Fruit fly (Drosophila melanogaster) whole organism, adult: Measurements from ENCODE around the gene TTLL1A.

Source experiments
- CG11617 ChIP-seq: fragments of 200-800 bp; sonication (Bioruptor generic); optimal IDR thresholded peaks from 2 replicates; lab custom pipeline; 2017; ENCODE audit warnings: mild to moderate bottlenecking, missing biosample characterization, missing genetic modification reagents, missing genetic modification characterization
- CG12768 ChIP-seq: fragments of 200-800 bp; sonication (Bioruptor generic); optimal IDR thresholded peaks from 2 replicates; lab custom pipeline; 2017; ENCODE audit warnings: missing biosample characterization, missing genetic modification characterization, mild to moderate bottlenecking, moderate library complexity, missing genetic modification reagents
- CG14711 ChIP-seq: fragments of 200-800 bp; sonication (Bioruptor generic); optimal IDR thresholded peaks from 2 replicates; lab custom pipeline; 2018; ENCODE audit warnings: missing biosample characterization, mild to moderate bottlenecking, missing genetic modification characterization, moderate library complexity
- CG1620 ChIP-seq: fragments of 200-800 bp; sonication (Bioruptor generic); optimal IDR thresholded peaks from 2 replicates; lab custom pipeline; 2016; ENCODE audit warnings: missing biosample characterization, missing genetic modification characterization
- CG33017 ChIP-seq: fragments of 200-800 bp; sonication (Bioruptor generic); optimal IDR thresholded peaks from 2 replicates; lab custom pipeline; 2018; ENCODE audit warnings: missing biosample characterization, mild to moderate bottlenecking, missing genetic modification characterization, moderate library complexity
- CG5204 ChIP-seq: fragments of 200-800 bp; sonication (Bioruptor generic); optimal IDR thresholded peaks from 2 replicates; lab custom pipeline; 2016; ENCODE audit warnings: missing biosample characterization, missing genetic modification characterization
- CG7045 ChIP-seq: fragments of 200-800 bp; sonication (Bioruptor generic); optimal IDR thresholded peaks from 2 replicates; lab custom pipeline; 2017; ENCODE audit warnings: missing biosample characterization, mild to moderate bottlenecking, missing genetic modification characterization
- CG7101 ChIP-seq: fragments of 200-800 bp; sonication (Bioruptor generic); optimal IDR thresholded peaks from 2 replicates; lab custom pipeline; 2018; ENCODE audit warnings: missing biosample characterization, mild to moderate bottlenecking, missing genetic modification characterization, moderate library complexity
- Clk ChIP-seq: fragments of 200-800 bp; sonication (Bioruptor generic); optimal IDR thresholded peaks from 2 replicates; lab custom pipeline; 2017; ENCODE audit warnings: missing biosample characterization, missing genetic modification characterization
- Crg-1 ChIP-seq: fragments of 200-800 bp; sonication (Bioruptor generic); optimal IDR thresholded peaks from 2 replicates; lab custom pipeline; 2016; ENCODE audit warnings: missing biosample characterization, missing genetic modification characterization
- Hr96 ChIP-seq: fragments of 200-800 bp; sonication (Bioruptor generic); optimal IDR thresholded peaks from 2 replicates; lab custom pipeline; 2016; ENCODE audit warnings: missing biosample characterization, missing genetic modification characterization
- Mnt ChIP-seq: fragments of 200-800 bp; sonication (Bioruptor generic); optimal IDR thresholded peaks from 2 replicates; lab custom pipeline; 2016; ENCODE audit warnings: missing biosample characterization, mild to moderate bottlenecking, missing genetic modification characterization
- bab1 ChIP-seq: fragments of 200-800 bp; sonication (Bioruptor generic); optimal IDR thresholded peaks from 3 replicates; lab custom pipeline; 2019; ENCODE audit warnings: missing biosample characterization, mild to moderate bottlenecking, missing genetic modification characterization, moderate library complexity
- cic ChIP-seq: fragments of 200-800 bp; sonication (Bioruptor generic); optimal IDR thresholded peaks from 2 replicates; lab custom pipeline; 2017; ENCODE audit warnings: missing biosample characterization, mild to moderate bottlenecking, missing genetic modification characterization, moderate library complexity
- cnc ChIP-seq, 2 experiments: fragments of >200 bp; optimal IDR thresholded peaks; 2 replicates each; lab custom pipeline; 2017
- kay ChIP-seq: fragments of 200-800 bp; sonication (Bioruptor generic); peaks from one replicate; lab custom pipeline; 2016; ENCODE audit warnings: missing biosample characterization, missing genetic modification characterization, borderline replicate concordance
- ovo ChIP-seq: fragments of 200-800 bp; sonication (Bioruptor generic); optimal IDR thresholded peaks from 2 replicates; lab custom pipeline; 2016; ENCODE audit warnings: missing biosample characterization, missing genetic modification characterization
- pad ChIP-seq: fragments of 200-800 bp; sonication (Bioruptor generic); optimal IDR thresholded peaks from 3 replicates; lab custom pipeline; 2017; ENCODE audit warnings: missing biosample characterization, missing genetic modification characterization, mild to moderate bottlenecking, moderate library complexity, missing genetic modification reagents
- tj ChIP-seq: fragments of 200-800 bp; sonication (Bioruptor generic); optimal IDR thresholded peaks from 3 replicates; lab custom pipeline; 2017; ENCODE audit warnings: missing biosample characterization, mild to moderate bottlenecking, missing genetic modification characterization, moderate library complexity
- toe ChIP-seq: fragments of 200-800 bp; sonication (Bioruptor generic); optimal IDR thresholded peaks from 2 replicates; lab custom pipeline; 2016; ENCODE audit warnings: missing biosample characterization, missing genetic modification characterization

TTLL1A gene

dm6 chrX:17205028-17205427 is 2.6 kb upstream of the TTLL1A start:
- TF ChIP-seq CG5204 (GFP tag; lab: Kevin White, UChicago) (no peak), CG12768 (GFP tag; lab: Kevin White, UChicago) (no peak), CG33017 (tag; lab: Kevin White, UChicago) (no peak), cic (GFP tag; lab: Kevin White, UChicago) (no peak), CG1620 (GFP tag; lab: Kevin White, UChicago) (no peak), pad (GFP tag; lab: Kevin White, UChicago) (no peak), Mnt (GFP tag; lab: Kevin White, UChicago) (no peak), CG7045 (GFP tag; lab: Kevin White, UChicago) (no peak), CG14711 (tag; lab: Kevin White, UChicago) (no peak), kay (no peak), CG7101 (no peak), CG11617 (GFP tag; lab: Kevin White, UChicago) (no peak), Hr96 (GFP tag; lab: Kevin White, UChicago) (no peak), Clk (GFP tag; lab: Kevin White, UChicago) (no peak), tj (GFP tag; lab: Kevin White, UChicago) (no peak), toe (GFP tag; lab: Kevin White, UChicago) (no peak), bab1 (GFP tag; lab: Kevin White, UChicago) (no peak), ovo (no peak), Crg-1 (no peak)

- TF ChIP-seq Crg-1 = no peak
- no peak for TF ChIP-seq CG33017 (tag; lab: Kevin White, UChicago)
- TF ChIP-seq CG5204 (GFP tag; lab: Kevin White, UChicago) = no peak
- TF ChIP-seq CG14711 (tag; lab: Kevin White, UChicago) = no peak
- TF ChIP-seq ovo = no peak
- TF ChIP-seq CG12768 (GFP tag; lab: Kevin White, UChicago) = no peak
- TF ChIP-seq toe (GFP tag; lab: Kevin White, UChicago) = no peak
Measured at dm6 chrX:17188167-17188566, 14.2 kb downstream of the TTLL1A start.

dm6 chrX:17187495-17187894 is 14.9 kb downstream of the TTLL1A start:
- TF ChIP-seq bab1 (GFP tag; lab: Kevin White, UChicago) = peak; percentile 12
- TF ChIP-seq CG1620 (GFP tag; lab: Kevin White, UChicago) = no peak

- TF ChIP-seq Mnt (GFP tag; lab: Kevin White, UChicago) = peak; percentile 19
- peak; percentile 7 for TF ChIP-seq CG7101
- peak; percentile 79 for TF ChIP-seq cic (GFP tag; lab: Kevin White, UChicago)
- TF ChIP-seq cnc (optimal IDR thresholded peaks at IDR 0.05; lab: Kevin White, UChicago) = no peak
- peak; percentile 60 for TF ChIP-seq kay
Measured at dm6 chrX:17186432-17186831, 16.0 kb downstream of the TTLL1A start.

- TF ChIP-seq CG1620 (GFP tag; lab: Kevin White, UChicago) (peak; percentile 47), CG14711 (tag; lab: Kevin White, UChicago) (peak; percentile 23), Hr96 (GFP tag; lab: Kevin White, UChicago) (no peak), cic (GFP tag; lab: Kevin White, UChicago) (no peak), CG5204 (GFP tag; lab: Kevin White, UChicago) (no peak), tj (GFP tag; lab: Kevin White, UChicago) (no peak), ovo (no peak), CG7101 (peak; percentile 43), bab1 (GFP tag; lab: Kevin White, UChicago) (no peak), CG33017 (tag; lab: Kevin White, UChicago) (no peak), Mnt (GFP tag; lab: Kevin White, UChicago) (peak; percentile 16), toe (GFP tag; lab: Kevin White, UChicago) (no peak), Clk (GFP tag; lab: Kevin White, UChicago) (no peak), pad (GFP tag; lab: Kevin White, UChicago) (peak; percentile 0), CG7045 (GFP tag; lab: Kevin White, UChicago) (no peak), cnc (optimal IDR thresholded peaks at IDR 0.05; lab: Kevin White, UChicago) (no peak), kay (no peak), CG12768 (GFP tag; lab: Kevin White, UChicago) (no peak), Crg-1 (peak; percentile 70), CG11617 (GFP tag; lab: Kevin White, UChicago) (no peak)
Measured at dm6 chrX:17183486-17183885, 18.9 kb downstream of the TTLL1A start.

dm6 chrX:17181264-17182198 is 20.9 kb downstream of the TTLL1A start:
- TF ChIP-seq CG1620 (GFP tag; lab: Kevin White, UChicago) = no peak
- peak; percentile 6 for TF ChIP-seq CG14711 (tag; lab: Kevin White, UChicago)
- no peak for TF ChIP-seq CG7101
- TF ChIP-seq CG33017 (tag; lab: Kevin White, UChicago) = no peak
- peak; percentile 35 for TF ChIP-seq kay
- TF ChIP-seq CG11617 (GFP tag; lab: Kevin White, UChicago) = no peak
- TF ChIP-seq cnc (optimal IDR thresholded peaks at IDR 0.05; lab: Kevin White, UChicago) = no peak
- no peak for TF ChIP-seq CG7045 (GFP tag; lab: Kevin White, UChicago)
- no peak for TF ChIP-seq tj (GFP tag; lab: Kevin White, UChicago)
